Fruit fly (Drosophila melanogaster) Kc167 (cell line): Measurements from ENCODE around the gene PIG-P.

ENCODE experiments used
- Myc ChIP-seq: fragments of >200 bp; optimal IDR thresholded peaks from 2 replicates; lab custom pipeline; 2017; ENCODE audit warnings: missing external identifiers
- Sin3A ChIP-seq: fragments of >200 bp; optimal IDR thresholded peaks from 2 replicates; lab custom pipeline; 2018; ENCODE audit warnings: missing external identifiers
- insv ChIP-seq: fragments of >200 bp; optimal IDR thresholded peaks from 3 replicates; lab custom pipeline; 2018; ENCODE audit warnings: missing external identifiers

DNA sequence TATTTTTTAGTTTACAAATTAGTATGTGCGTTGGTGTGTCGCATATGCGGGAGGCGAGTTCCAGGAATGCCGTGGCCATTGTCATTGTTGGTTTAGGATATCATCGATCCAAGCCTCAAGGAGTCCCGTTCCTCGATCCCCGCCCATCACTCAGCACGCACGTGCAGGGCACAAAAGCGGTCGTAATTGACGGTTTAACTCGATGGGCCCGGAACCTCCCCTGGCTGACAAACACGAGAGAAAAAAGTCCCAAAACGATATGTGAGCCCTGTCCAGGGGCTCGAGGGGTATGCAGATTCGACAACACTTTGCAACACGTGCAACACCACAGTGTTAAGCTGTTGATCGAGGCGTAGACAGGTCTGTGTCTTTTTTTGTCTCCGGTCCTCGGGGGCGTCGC is 30.1 kb downstream of the PIG-P start:
- no peak for TF ChIP-seq Myc (lab: Kevin White, UChicago)
- no peak for TF ChIP-seq Sin3A
- TF ChIP-seq insv (lab: Kevin White, UChicago): no peak
